Fruit fly (Drosophila melanogaster): ENCODE data around the gene rempA.

dm6 chr2L:606165-606564, 46.1 kb upstream of the rempA start:
- TF ChIP-seq CG12768 (GFP tag; optimal IDR thresholded peaks at IDR 0.05) (no peak), kay (GFP tag; ENCODE audit: borderline replicate concordance) (no peak), pad (GFP tag; optimal IDR thresholded peaks at IDR 0.05) (no peak), CG7101 (tag; optimal IDR thresholded peaks at IDR 0.05) (no peak), CG33017 (tag; optimal IDR thresholded peaks at IDR 0.05) (no peak)

Measured in whole organism, adult.